Worm (Caenorhabditis elegans): ENCODE data around the gene asp-5.

asp-5 gene

ce11 chrV:8271995-8272394, at the start of gene asp-5:
TSS of gene asp-5 (plus strand) at chrV:8272385.
- TF ChIP-seq lsy-12 (tag; optimal IDR thresholded peaks at IDR 0.05) (no peak), pqm-1 (tag; optimal IDR thresholded peaks at IDR 0.05) (peak; percentile 87), nfya-1 (tag; optimal IDR thresholded peaks at IDR 0.05; ENCODE audit: insufficient read depth) (no peak), elt-2 (tag; optimal IDR thresholded peaks at IDR 0.05) (peak; percentile 89), elt-1 (tag; optimal IDR thresholded peaks at IDR 0.05) (no peak), egl-5 (tag; optimal IDR thresholded peaks at IDR 0.05) (no peak)

- no peak for TF ChIP-seq R02D3.7 (tag; optimal IDR thresholded peaks at IDR 0.05)
- no peak for TF ChIP-seq ceh-28 (tag; optimal IDR thresholded peaks at IDR 0.05)
- no peak for TF ChIP-seq lin-15B (tag; optimal IDR thresholded peaks at IDR 0.05)
- no peak for TF ChIP-seq ama-1 (optimal IDR thresholded peaks at IDR 0.05)
- TF ChIP-seq nhr-12 (tag; optimal IDR thresholded peaks at IDR 0.05), result no peak
- no peak for TF ChIP-seq zag-1 (tag; optimal IDR thresholded peaks at IDR 0.05)
- no peak for TF ChIP-seq nhr-67 (tag; optimal IDR thresholded peaks at IDR 0.05)
Measured at ce11 chrV:8223417-8223816, 48.8 kb upstream of the asp-5 start.

- no peak for TF ChIP-seq nhr-76 (tag; optimal IDR thresholded peaks at IDR 0.05)
- TF ChIP-seq snpc-4 (tag; optimal IDR thresholded peaks at IDR 0.05), result no peak
- TF ChIP-seq ceh-9 (tag; optimal IDR thresholded peaks at IDR 0.05), result no peak
- TF ChIP-seq nhr-43 (tag; optimal IDR thresholded peaks at IDR 0.05; ENCODE audit: poor library complexity, severe bottlenecking), result no peak
- TF ChIP-seq nhr-23 (tag; optimal IDR thresholded peaks at IDR 0.05), result no peak
- no peak for TF ChIP-seq fos-1 (tag; optimal IDR thresholded peaks at IDR 0.05)
- TF ChIP-seq nhr-67 (tag; optimal IDR thresholded peaks at IDR 0.05), result no peak
- no peak for TF ChIP-seq aly-2 (tag; optimal IDR thresholded peaks at IDR 0.05)
- TF ChIP-seq nhr-11 (tag; optimal IDR thresholded peaks at IDR 0.05), result no peak
- no peak for TF ChIP-seq pha-4 (tag; optimal IDR thresholded peaks at IDR 0.05)
- TF ChIP-seq nfya-1 (tag; optimal IDR thresholded peaks at IDR 0.05; ENCODE audit: insufficient read depth), result no peak
- no peak for TF ChIP-seq mml-1 (tag; optimal IDR thresholded peaks at IDR 0.05)
- no peak for TF ChIP-seq unc-39 (tag; optimal IDR thresholded peaks at IDR 0.05)
- TF ChIP-seq eor-1 (tag; optimal IDR thresholded peaks at IDR 0.05), result no peak
- TF ChIP-seq daf-12 (tag; optimal IDR thresholded peaks at IDR 0.05), result no peak
- no peak for TF ChIP-seq sea-2 (GFP tag; optimal IDR thresholded peaks at IDR 0.05)
- TF ChIP-seq ama-1 (optimal IDR thresholded peaks at IDR 0.05), result no peak
- TF ChIP-seq fkh-10 (GFP tag; optimal IDR thresholded peaks at IDR 0.05), result no peak
- TF ChIP-seq ztf-4 (tag; optimal IDR thresholded peaks at IDR 0.05), result no peak
Measured at ce11 chrV:8224634-8225033, 47.6 kb upstream of the asp-5 start, which contains the start of gene pax-1. TSS of gene pax-1 (plus strand) at chrV:8224934.

ce11 chrV:8226812-8227211, 45.4 kb upstream of the asp-5 start, which contains the start of gene K07C11.10:
TSS of gene K07C11.10 (minus strand) at chrV:8226912.
- TF ChIP-seq jun-1 (tag; optimal IDR thresholded peaks at IDR 0.05), result no peak
- TF ChIP-seq nhr-25 (tag; optimal IDR thresholded peaks at IDR 0.05), result no peak
- TF ChIP-seq elt-1 (tag; optimal IDR thresholded peaks at IDR 0.05), result no peak

ce11 chrV:8228712-8229119, 43.5 kb upstream of the asp-5 start:
- TF ChIP-seq hmg-11 (tag; optimal IDR thresholded peaks at IDR 0.05), result peak; percentile 80
- peak; percentile 3 for TF ChIP-seq zag-1 (tag; optimal IDR thresholded peaks at IDR 0.05)
- TF ChIP-seq ztf-4 (tag; optimal IDR thresholded peaks at IDR 0.05), result no peak
- TF ChIP-seq pqm-1 (tag; optimal IDR thresholded peaks at IDR 0.05), result peak; percentile 77
- no peak for TF ChIP-seq ZK546.5 (tag; optimal IDR thresholded peaks at IDR 0.05)
- TF ChIP-seq snpc-4 (tag; optimal IDR thresholded peaks at IDR 0.05), result peak; percentile 99
- peak; percentile 94 for TF ChIP-seq ama-1 (optimal IDR thresholded peaks at IDR 0.05)
- no peak for TF ChIP-seq daf-12 (tag; optimal IDR thresholded peaks at IDR 0.05)
- no peak for TF ChIP-seq unc-62 (GFP tag; optimal IDR thresholded peaks at IDR 0.05)
- TF ChIP-seq egl-27 (tag; optimal IDR thresholded peaks at IDR 0.05), result peak; percentile 66
- TF ChIP-seq lin-15B (tag; optimal IDR thresholded peaks at IDR 0.05), result peak; percentile 49
- TF ChIP-seq nhr-28 (tag; optimal IDR thresholded peaks at IDR 0.05), result no peak
- no peak for TF ChIP-seq skn-1 (tag; optimal IDR thresholded peaks at IDR 0.05)
- peak; percentile 58 for TF ChIP-seq lsy-12 (tag; optimal IDR thresholded peaks at IDR 0.05)
- TF ChIP-seq ztf-11 (tag; optimal IDR thresholded peaks at IDR 0.05), result no peak
- TF ChIP-seq mml-1 (tag; optimal IDR thresholded peaks at IDR 0.05), result no peak
- no peak for TF ChIP-seq nhr-11 (tag; optimal IDR thresholded peaks at IDR 0.05)
- no peak for TF ChIP-seq mdl-1 (tag; optimal IDR thresholded peaks at IDR 0.05)
- peak; percentile 70 for TF ChIP-seq elt-2 (tag; optimal IDR thresholded peaks at IDR 0.05)
- no peak for TF ChIP-seq nhr-12 (tag; optimal IDR thresholded peaks at IDR 0.05)
- TF ChIP-seq nfya-1 (tag; optimal IDR thresholded peaks at IDR 0.05; ENCODE audit: insufficient read depth), result peak; percentile 82
- no peak for TF ChIP-seq nhr-237 (tag; optimal IDR thresholded peaks at IDR 0.05)
- no peak for TF ChIP-seq jun-1 (tag; optimal IDR thresholded peaks at IDR 0.05)
- peak; percentile 45 for TF ChIP-seq nhr-77 (tag; optimal IDR thresholded peaks at IDR 0.05)
- no peak for TF ChIP-seq fkh-10 (GFP tag; optimal IDR thresholded peaks at IDR 0.05)
- TF ChIP-seq ceh-9 (tag; optimal IDR thresholded peaks at IDR 0.05), result no peak
- peak; percentile 59 for TF ChIP-seq ceh-28 (tag; optimal IDR thresholded peaks at IDR 0.05)
- peak; percentile 91 for TF ChIP-seq aly-2 (tag; optimal IDR thresholded peaks at IDR 0.05)
- TF ChIP-seq lin-39 (tag; optimal IDR thresholded peaks at IDR 0.05), result peak; percentile 69
- TF ChIP-seq fos-1 (tag; optimal IDR thresholded peaks at IDR 0.05), result no peak
- TF ChIP-seq nhr-43 (tag; optimal IDR thresholded peaks at IDR 0.05; ENCODE audit: poor library complexity, severe bottlenecking), result peak; percentile 81
- peak; percentile 73 for TF ChIP-seq R02D3.7 (tag; optimal IDR thresholded peaks at IDR 0.05)
- no peak for TF ChIP-seq sea-2 (GFP tag; optimal IDR thresholded peaks at IDR 0.05)
- TF ChIP-seq elt-3 (tag; optimal IDR thresholded peaks at IDR 0.05), result peak in 1 of 3 experiments; percentile 40
